Worm (Caenorhabditis elegans) whole organism, young adult: ENCODE data around the gene daf-11.
A peak's percentile ranks its signal among the peaks of the same experiment; 100 is the strongest.

ENCODE experiments used
- B0035.1 ChIP-seq: sonication (generic microtip); optimal IDR thresholded peaks from 2 replicates; lab custom pipeline; 2016; ENCODE audit warnings: missing genetic modification characterization, mild to moderate bottlenecking, missing compliant biosample characterization, missing genotype, missing genetic modification reagents
- B0336.3 ChIP-seq: fragments of 200-800 bp; sonication (Bioruptor generic); IDR thresholded peaks from 2 replicates; pipeline ENCODE4 v1.3.6; 2022; ENCODE audit warnings: missing genetic modification characterization, missing compliant biosample characterization
- C06A6.2 ChIP-seq: fragments of 200-800 bp; sonication (Bioruptor generic); conservative IDR thresholded peaks from 2 replicates; pipeline ENCODE4 v1.3.6; 2022; ENCODE audit warnings: missing genetic modification characterization, missing compliant biosample characterization
- D2030.7 ChIP-seq: fragments of 200-800 bp; sonication (Bioruptor generic); IDR thresholded peaks from 2 replicates; pipeline ENCODE4 v1.3.6; 2022; ENCODE audit warnings: missing genetic modification reagents, missing genetic modification characterization, missing compliant biosample characterization
- F33H1.4 ChIP-seq: fragments of 200-800 bp; sonication (Bioruptor generic); IDR thresholded peaks from 2 replicates; pipeline ENCODE4 v1.3.6; 2022; ENCODE audit warnings: missing genetic modification reagents, missing genetic modification characterization, missing compliant biosample characterization
- F55B11.4 ChIP-seq: sonication (generic microtip); optimal IDR thresholded peaks from 2 replicates; lab custom pipeline; 2016; ENCODE audit warnings: missing compliant biosample characterization, missing genetic modification characterization, borderline replicate concordance; ENCODE audit not compliant: insufficient read depth
- T26A5.8 ChIP-seq: sonication (generic microtip); optimal IDR thresholded peaks from 2 replicates; lab custom pipeline; 2016; ENCODE audit warnings: missing genetic modification characterization, missing compliant biosample characterization
- Y67H2A.10 ChIP-seq: fragments of 200-800 bp; sonication (Bioruptor generic); conservative IDR thresholded peaks from 2 replicates; pipeline ENCODE4 v1.3.6; 2022; ENCODE audit warnings: missing genetic modification reagents, missing genetic modification characterization, missing compliant biosample characterization
- ZK185.1 ChIP-seq: sonication (generic microtip); optimal IDR thresholded peaks from 2 replicates; lab custom pipeline; 2016; ENCODE audit warnings: mild to moderate bottlenecking, missing genetic modification characterization, missing compliant biosample characterization; ENCODE audit not compliant: poor library complexity, severe bottlenecking
- aptf-2 ChIP-seq: fragments of 200-800 bp; sonication (Bioruptor generic); conservative IDR thresholded peaks from 2 replicates; pipeline ENCODE4 v1.3.6; 2022; ENCODE audit warnings: missing genetic modification reagents, missing genetic modification characterization, missing compliant biosample characterization
- aptf-3 ChIP-seq: fragments of 200-800 bp; sonication (Bioruptor generic); IDR thresholded peaks from 2 replicates; pipeline ENCODE4 v1.3.6; 2022; ENCODE audit warnings: missing genetic modification characterization, missing compliant biosample characterization
- atf-7 ChIP-seq: sonication (generic microtip); optimal IDR thresholded peaks from 2 replicates; lab custom pipeline; 2017; ENCODE audit warnings: mild to moderate bottlenecking, missing genetic modification characterization, missing compliant biosample characterization
- bed-1 ChIP-seq: fragments of 200-800 bp; sonication (Bioruptor generic); IDR thresholded peaks from 2 replicates; pipeline ENCODE4 v1.3.6; 2022; ENCODE audit warnings: missing genetic modification reagents, missing genetic modification characterization, missing compliant biosample characterization
- ccch-3 ChIP-seq: fragments of 200-800 bp; sonication (Bioruptor generic); optimal IDR thresholded peaks from 2 replicates; lab custom pipeline; 2018; ENCODE audit warnings: mild to moderate bottlenecking, missing genetic modification characterization, missing compliant biosample characterization
- ceh-100 ChIP-seq: fragments of 200-800 bp; sonication (Bioruptor generic); IDR thresholded peaks from 2 replicates; pipeline ENCODE4 v1.3.6; 2022; ENCODE audit warnings: missing genetic modification reagents, missing genetic modification characterization, missing compliant biosample characterization
- ceh-58 ChIP-seq: fragments of 200-800 bp; sonication (Bioruptor generic); IDR thresholded peaks from 2 replicates; pipeline ENCODE4 v1.3.6; 2022; ENCODE audit warnings: missing genetic modification characterization, missing compliant biosample characterization
- ceh-91 ChIP-seq: fragments of 200-800 bp; sonication (Bioruptor generic); IDR thresholded peaks from 2 replicates; pipeline ENCODE4 v1.3.6; 2022; ENCODE audit warnings: missing genetic modification reagents, missing genetic modification characterization, missing compliant biosample characterization
- dox-1 ChIP-seq: fragments of 200-800 bp; sonication (Bioruptor generic); IDR thresholded peaks from 2 replicates; pipeline ENCODE4 v1.3.6; 2022; ENCODE audit warnings: missing genetic modification reagents, missing genetic modification characterization, missing compliant biosample characterization
- dpl-1 ChIP-seq: fragments of 150-350 bp; optimal IDR thresholded peaks from 2 replicates; lab custom pipeline; 2014; ENCODE audit warnings: missing biosample characterization, missing genetic modification reagents, missing genetic modification characterization
- efl-1 ChIP-seq: fragments of 150-350 bp; optimal IDR thresholded peaks from 2 replicates; lab custom pipeline; 2014; ENCODE audit warnings: missing biosample characterization, missing genetic modification reagents, missing genetic modification characterization
- egl-18 ChIP-seq: fragments of 200-800 bp; sonication (Bioruptor generic); IDR thresholded peaks from 2 replicates; pipeline ENCODE4 v1.3.6; 2022; ENCODE audit warnings: missing genetic modification reagents, missing genetic modification characterization, missing compliant biosample characterization
- ekl-4 ChIP-seq: fragments of 200-800 bp; sonication (Bioruptor generic); IDR thresholded peaks from 2 replicates; pipeline ENCODE4 v1.3.6; 2022; ENCODE audit warnings: missing genetic modification reagents, missing genetic modification characterization, missing compliant biosample characterization
- him-1 ChIP-seq: sonication (generic microtip); optimal IDR thresholded peaks from 2 replicates; lab custom pipeline; 2016; ENCODE audit warnings: missing genotype, missing genetic modification reagents, missing genetic modification characterization, missing compliant biosample characterization
- hrde-1 ChIP-seq: sonication (generic microtip); optimal IDR thresholded peaks from 2 replicates; lab custom pipeline; 2016; ENCODE audit warnings: missing genetic modification characterization, mild to moderate bottlenecking, missing compliant biosample characterization, moderate library complexity, missing genotype, missing genetic modification reagents, borderline replicate concordance
- lin-54 ChIP-seq: fragments of 200-800 bp; sonication (Bioruptor generic); optimal IDR thresholded peaks from 2 replicates; lab custom pipeline; 2018; ENCODE audit warnings: mild to moderate bottlenecking, missing genetic modification characterization, missing compliant biosample characterization
- lir-1 ChIP-seq: fragments of 200-800 bp; sonication (Bioruptor generic); conservative IDR thresholded peaks from 2 replicates; pipeline ENCODE4 v1.3.6; 2022; ENCODE audit warnings: missing genetic modification reagents, missing genetic modification characterization, missing compliant biosample characterization
- lsl-1 ChIP-seq: fragments of 200-800 bp; sonication (Bioruptor generic); optimal IDR thresholded peaks from 2 replicates; lab custom pipeline; 2018; ENCODE audit warnings: mild to moderate bottlenecking, missing genetic modification characterization, moderate library complexity, missing compliant biosample characterization
- madf-10 ChIP-seq: sonication (generic microtip); optimal IDR thresholded peaks from 2 replicates; lab custom pipeline; 2016; ENCODE audit warnings: mild to moderate bottlenecking, missing genetic modification characterization, missing compliant biosample characterization
- madf-3 ChIP-seq: fragments of 200-800 bp; sonication (Bioruptor generic); IDR thresholded peaks from 2 replicates; pipeline ENCODE4 v1.3.6; 2022; ENCODE audit warnings: missing genetic modification reagents, missing genetic modification characterization, missing compliant biosample characterization
- madf-8 ChIP-seq: fragments of 200-800 bp; sonication (Bioruptor generic); conservative IDR thresholded peaks from 2 replicates; pipeline ENCODE4 v1.3.6; 2022; ENCODE audit warnings: missing genetic modification reagents, missing genetic modification characterization, missing compliant biosample characterization
- mcd-1 ChIP-seq: fragments of 200-800 bp; sonication (Bioruptor generic); IDR thresholded peaks from 2 replicates; pipeline ENCODE4 v1.3.6; 2022; ENCODE audit warnings: missing genetic modification reagents, missing genetic modification characterization, missing compliant biosample characterization
- mes-4 ChIP-seq: sonication (generic microtip); optimal IDR thresholded peaks from 2 replicates; lab custom pipeline; 2016; ENCODE audit warnings: missing genotype, missing genetic modification characterization, missing compliant biosample characterization
- nhr-80 ChIP-seq: sonication (generic microtip); optimal IDR thresholded peaks from 2 replicates; lab custom pipeline; 2016; ENCODE audit warnings: missing genetic modification characterization, missing compliant biosample characterization
- pbrm-1 ChIP-seq: fragments of 200-800 bp; sonication (Bioruptor generic); IDR thresholded peaks from 2 replicates; pipeline ENCODE4 v1.3.6; 2022; ENCODE audit warnings: missing genetic modification reagents, missing genetic modification characterization, missing compliant biosample characterization
- rcor-1 ChIP-seq: fragments of 200-800 bp; sonication (Bioruptor generic); IDR thresholded peaks from 2 replicates; pipeline ENCODE4 v1.3.6; 2022; ENCODE audit warnings: missing genetic modification reagents, missing genetic modification characterization, missing compliant biosample characterization
- snpc-3.4 ChIP-seq: sonication (generic microtip); optimal IDR thresholded peaks from 2 replicates; lab custom pipeline; 2017; ENCODE audit warnings: missing genetic modification characterization, mild to moderate bottlenecking, missing compliant biosample characterization, antibody characterized with exemption, moderate library complexity, missing genotype, missing genetic modification reagents
- snpc-4 ChIP-seq, 5 experiments: fragments of 150-350 bp in 1 of 5; sonication (generic microtip) in 4 of 5; optimal IDR thresholded peaks; 2 replicates each; lab custom pipeline; 2014 to 2018; ENCODE audit warnings: missing genetic modification characterization in 5 of 5, missing biosample characterization in 3 of 5, antibody characterized with exemption in 2 of 5, mild to moderate bottlenecking in 2 of 5, missing compliant biosample characterization in 2 of 5, missing genotype in 2 of 5, moderate library complexity in 2 of 5, missing genetic modification reagents in 1 of 5
- sptf-2 ChIP-seq: fragments of 200-800 bp; sonication (Bioruptor generic); optimal IDR thresholded peaks from 2 replicates; lab custom pipeline; 2018; ENCODE audit warnings: mild to moderate bottlenecking, missing genetic modification characterization, missing compliant biosample characterization
- tbp1 ChIP-seq: fragments of 200-800 bp; sonication (Bioruptor generic); optimal IDR thresholded peaks from 2 replicates; lab custom pipeline; 2018; ENCODE audit warnings: mild to moderate bottlenecking, missing genetic modification characterization, missing compliant biosample characterization
- ztf-22 ChIP-seq: fragments of 200-800 bp; sonication (Bioruptor generic); optimal IDR thresholded peaks from 2 replicates; lab custom pipeline; 2018; ENCODE audit warnings: mild to moderate bottlenecking, missing genetic modification characterization, moderate library complexity, missing compliant biosample characterization
- ztf-28 ChIP-seq: fragments of 200-800 bp; sonication (Bioruptor generic); IDR thresholded peaks from 2 replicates; pipeline ENCODE4 v1.3.6; 2022; ENCODE audit warnings: missing genetic modification reagents, missing genetic modification characterization, missing compliant biosample characterization

daf-11 gene

DNA sequence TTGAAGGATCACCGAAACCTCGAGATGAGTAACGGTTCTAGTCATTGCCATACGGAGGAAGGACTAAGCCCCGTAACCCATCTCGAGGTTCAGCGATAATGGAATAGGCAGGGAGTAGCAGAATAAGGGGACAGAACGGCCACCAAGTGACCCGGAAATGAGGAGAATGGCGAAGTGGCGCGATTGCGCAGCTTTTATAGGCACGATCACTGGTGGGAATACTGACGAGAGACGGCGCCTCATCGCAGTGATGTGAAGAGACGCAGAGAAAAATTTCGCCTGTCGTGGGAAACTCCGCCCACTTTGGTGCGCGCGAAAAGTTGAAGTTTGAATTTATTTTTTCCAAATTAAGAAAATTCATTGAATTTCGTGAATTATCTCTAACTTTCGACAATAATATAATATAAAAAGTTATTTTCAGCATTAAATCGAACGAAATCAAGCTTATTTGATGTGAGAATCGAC is 44.2 kb upstream of the daf-11 start, which contains the start of gene F55A11.4 (continued):
- TF ChIP-seq nhr-80 (tag; lab: Kevin White, UChicago) (no peak), tbp1 (GFP tag; lab: Kevin White, UChicago) (peak; percentile 43), ztf-28 (GFP tag; lab: Robert Waterston, UW) (no peak), pbrm-1 (GFP tag; lab: Robert Waterston, UW) (peak; percentile 38; the same call in 1 of the 2 replicates), F55B11.4 (tag; lab: Kevin White, UChicago) (no peak), lir-1 (GFP tag; lab: Robert Waterston, UW) (no peak), madf-3 (no peak), ztf-22 (GFP tag; lab: Kevin White, UChicago) (no peak), snpc-4 (GFP tag; optimal IDR thresholded peaks at IDR 0.05; lab: Kevin White, UChicago) (no peak), snpc-4 (tag; optimal IDR thresholded peaks at IDR 0.05; lab: Kevin White, UChicago) (peak in 2 of 4 experiments; percentile 28 to 31), ZK185.1 (tag; lab: Kevin White, UChicago) (no peak), dpl-1 (GFP tag; lab: Kevin White, UChicago) (peak; percentile 26), snpc-3.4 (tag; lab: Kevin White, UChicago) (peak; percentile 44), C06A6.2 (GFP tag; lab: Robert Waterston, UW) (no peak), B0336.3 (GFP tag; lab: Robert Waterston, UW) (peak; percentile 46), ekl-4 (GFP tag; lab: Robert Waterston, UW) (peak; percentile 25; the same call in 1 of the 2 replicates), hrde-1 (tag; lab: Kevin White, UChicago) (peak; percentile 16), him-1 (peak; percentile 27), rcor-1 (GFP tag; lab: Robert Waterston, UW) (no peak; the same call in 1 of the 2 replicates), T26A5.8 (tag; lab: Kevin White, UChicago) (no peak), dox-1 (GFP tag; lab: Robert Waterston, UW) (peak; percentile 59), efl-1 (GFP tag; lab: Kevin White, UChicago) (peak; percentile 73), aptf-3 (GFP tag; lab: Robert Waterston, UW) (peak; percentile 52; the same call in 1 of the 2 replicates), ceh-100 (GFP tag; lab: Robert Waterston, UW) (no peak), ceh-58 (no peak), atf-7 (tag; lab: Kevin White, UChicago) (no peak), mcd-1 (peak; percentile 57), madf-10 (tag; lab: Kevin White, UChicago) (no peak), ceh-91 (GFP tag; lab: Robert Waterston, UW) (no peak), sptf-2 (GFP tag; lab: Kevin White, UChicago) (no peak), F33H1.4 (GFP tag; lab: Robert Waterston, UW) (peak; percentile 26), madf-8 (GFP tag; lab: Robert Waterston, UW) (peak; percentile 52), lin-54 (GFP tag; lab: Kevin White, UChicago) (peak; percentile 70), Y67H2A.10 (GFP tag; lab: Robert Waterston, UW) (no peak), aptf-2 (peak; percentile 75), D2030.7 (peak; percentile 57), mes-4 (tag; lab: Kevin White, UChicago) (no peak), bed-1 (GFP tag; lab: Robert Waterston, UW) (no peak), egl-18 (GFP tag; lab: Robert Waterston, UW) (no peak), ccch-3 (GFP tag; lab: Kevin White, UChicago) (no peak), lsl-1 (GFP tag; lab: Kevin White, UChicago) (peak; percentile 62), B0035.1 (tag; lab: Kevin White, UChicago) (no peak)
